Fruit fly (Drosophila melanogaster) whole organism, adult: Measurements from ENCODE around the gene CG5866.

Source experiments
- CG12768 ChIP-seq: fragments of 200-800 bp; sonication (Bioruptor generic); optimal IDR thresholded peaks from 2 replicates; lab custom pipeline; 2017; ENCODE audit warnings: missing biosample characterization, missing genetic modification characterization, mild to moderate bottlenecking, moderate library complexity, missing genetic modification reagents
- CG1620 ChIP-seq: fragments of 200-800 bp; sonication (Bioruptor generic); optimal IDR thresholded peaks from 2 replicates; lab custom pipeline; 2016; ENCODE audit warnings: missing biosample characterization, missing genetic modification characterization
- CG33017 ChIP-seq: fragments of 200-800 bp; sonication (Bioruptor generic); optimal IDR thresholded peaks from 2 replicates; lab custom pipeline; 2018; ENCODE audit warnings: missing biosample characterization, mild to moderate bottlenecking, missing genetic modification characterization, moderate library complexity
- CG7101 ChIP-seq: fragments of 200-800 bp; sonication (Bioruptor generic); optimal IDR thresholded peaks from 2 replicates; lab custom pipeline; 2018; ENCODE audit warnings: missing biosample characterization, mild to moderate bottlenecking, missing genetic modification characterization, moderate library complexity
- Clk ChIP-seq: fragments of 200-800 bp; sonication (Bioruptor generic); optimal IDR thresholded peaks from 2 replicates; lab custom pipeline; 2017; ENCODE audit warnings: missing biosample characterization, missing genetic modification characterization
- Hr96 ChIP-seq: fragments of 200-800 bp; sonication (Bioruptor generic); optimal IDR thresholded peaks from 2 replicates; lab custom pipeline; 2016; ENCODE audit warnings: missing biosample characterization, missing genetic modification characterization
- Mnt ChIP-seq: fragments of 200-800 bp; sonication (Bioruptor generic); optimal IDR thresholded peaks from 2 replicates; lab custom pipeline; 2016; ENCODE audit warnings: missing biosample characterization, mild to moderate bottlenecking, missing genetic modification characterization
- bab1 ChIP-seq: fragments of 200-800 bp; sonication (Bioruptor generic); optimal IDR thresholded peaks from 3 replicates; lab custom pipeline; 2019; ENCODE audit warnings: missing biosample characterization, mild to moderate bottlenecking, missing genetic modification characterization, moderate library complexity
- cic ChIP-seq: fragments of 200-800 bp; sonication (Bioruptor generic); optimal IDR thresholded peaks from 2 replicates; lab custom pipeline; 2017; ENCODE audit warnings: missing biosample characterization, mild to moderate bottlenecking, missing genetic modification characterization, moderate library complexity
- ovo ChIP-seq: fragments of 200-800 bp; sonication (Bioruptor generic); optimal IDR thresholded peaks from 2 replicates; lab custom pipeline; 2016; ENCODE audit warnings: missing biosample characterization, missing genetic modification characterization
- pad ChIP-seq: fragments of 200-800 bp; sonication (Bioruptor generic); optimal IDR thresholded peaks from 3 replicates; lab custom pipeline; 2017; ENCODE audit warnings: missing biosample characterization, missing genetic modification characterization, mild to moderate bottlenecking, moderate library complexity, missing genetic modification reagents
- toe ChIP-seq: fragments of 200-800 bp; sonication (Bioruptor generic); optimal IDR thresholded peaks from 2 replicates; lab custom pipeline; 2016; ENCODE audit warnings: missing biosample characterization, missing genetic modification characterization

DNA sequence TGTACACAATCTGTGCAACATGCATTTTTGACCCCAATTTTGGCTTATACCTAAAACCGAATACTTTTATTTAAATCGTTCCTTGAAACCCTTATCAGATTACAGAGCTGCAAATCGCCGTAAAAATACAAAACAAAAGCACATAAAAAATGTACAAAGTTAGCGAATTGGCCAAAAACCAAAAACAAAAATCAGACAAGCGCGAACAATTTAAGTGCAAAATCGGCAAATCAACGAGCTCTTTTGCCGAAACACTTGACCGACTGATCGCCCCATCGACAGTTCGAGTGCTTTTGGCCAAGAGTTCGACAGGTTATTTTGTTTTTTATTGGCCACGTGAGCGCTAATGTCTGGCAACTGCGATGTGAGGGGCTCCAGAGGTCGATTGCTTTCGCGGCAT is 33.6 kb upstream of the CG5866 start:
- TF ChIP-seq Mnt (GFP tag; lab: Kevin White, UChicago) = no peak
- TF ChIP-seq cic (GFP tag; lab: Kevin White, UChicago) = no peak
- no peak for TF ChIP-seq CG12768
- no peak for TF ChIP-seq CG7101
- TF ChIP-seq Hr96 = no peak
- TF ChIP-seq CG33017 = no peak
- no peak for TF ChIP-seq ovo
- TF ChIP-seq toe = no peak
- TF ChIP-seq CG1620 (GFP tag; lab: Kevin White, UChicago) = no peak
- TF ChIP-seq pad (GFP tag; lab: Kevin White, UChicago) = no peak
- no peak for TF ChIP-seq Clk (GFP tag; lab: Kevin White, UChicago)
- no peak for TF ChIP-seq bab1 (GFP tag; lab: Kevin White, UChicago)
